Worm (Caenorhabditis elegans) whole organism, L3 larva: Measurements from ENCODE around the gene tag-322.

Experiments
- R02D3.7 ChIP-seq: fragments of 150-350 bp; optimal IDR thresholded peaks from 2 replicates; lab custom pipeline; 2014; ENCODE audit warnings: missing biosample characterization, missing genetic modification characterization
- ZK546.5 ChIP-seq: sonication (generic microtip); optimal IDR thresholded peaks from 2 replicates; lab custom pipeline; 2017; ENCODE audit warnings: missing biosample characterization, missing genetic modification characterization
- aly-2 ChIP-seq: fragments of 150-350 bp; optimal IDR thresholded peaks from 2 replicates; lab custom pipeline; 2014; ENCODE audit warnings: missing biosample characterization, missing genetic modification characterization
- ceh-16 ChIP-seq: sonication (generic microtip); optimal IDR thresholded peaks from 2 replicates; lab custom pipeline; 2017; ENCODE audit warnings: missing biosample characterization, missing genetic modification characterization
- ceh-28 ChIP-seq: fragments of 150-350 bp; optimal IDR thresholded peaks from 2 replicates; lab custom pipeline; 2014; ENCODE audit warnings: missing biosample characterization, missing genetic modification reagents, missing genetic modification characterization
- egl-5 ChIP-seq: fragments of 150-350 bp; optimal IDR thresholded peaks from 2 replicates; lab custom pipeline; 2017; ENCODE audit warnings: missing biosample characterization, missing genetic modification reagents, missing genetic modification characterization, inconsistent platforms
- elt-2 ChIP-seq: sonication (generic microtip); optimal IDR thresholded peaks from 2 replicates; lab custom pipeline; 2016; ENCODE audit warnings: missing genetic modification reagents, mild to moderate bottlenecking, missing genetic modification characterization, missing compliant biosample characterization
- elt-3 ChIP-seq, 3 experiments: fragments of 150-350 bp in 1 of 3; sonication (generic microtip) in 2 of 3; optimal IDR thresholded peaks; 2 replicates in 2 of 3; 4 replicates in 1 of 3; lab custom pipeline; 2014 to 2017; ENCODE audit warnings: missing biosample characterization in 3 of 3, missing genetic modification characterization in 3 of 3
- eor-1 ChIP-seq, 2 experiments: fragments of 150-350 bp; optimal IDR thresholded peaks; 2 replicates each; lab custom pipeline; 2014 to 2018; ENCODE audit warnings: missing biosample characterization in 2 of 2, missing genetic modification characterization in 2 of 2
- fkh-10 ChIP-seq: sonication (generic microtip); optimal IDR thresholded peaks from 2 replicates; lab custom pipeline; 2017; ENCODE audit warnings: missing biosample characterization, missing genetic modification reagents, missing genetic modification characterization
- hmg-11 ChIP-seq: sonication (generic microtip); optimal IDR thresholded peaks from 2 replicates; lab custom pipeline; 2016; ENCODE audit warnings: missing genetic modification characterization, missing compliant biosample characterization
- lin-15B ChIP-seq: fragments of 150-350 bp; optimal IDR thresholded peaks from 2 replicates; lab custom pipeline; 2014; ENCODE audit warnings: missing biosample characterization, missing genetic modification characterization
- lsy-12 ChIP-seq: sonication (generic microtip); optimal IDR thresholded peaks from 2 replicates; lab custom pipeline; 2016; ENCODE audit warnings: mild to moderate bottlenecking, missing genetic modification characterization, missing compliant biosample characterization
- mdl-1 ChIP-seq: fragments of 150-350 bp; optimal IDR thresholded peaks from 2 replicates; lab custom pipeline; 2014; ENCODE audit warnings: missing biosample characterization, missing genetic modification characterization
- mml-1 ChIP-seq: fragments of 150-350 bp; sonication (generic microtip); optimal IDR thresholded peaks from 3 replicates; lab custom pipeline; 2014; ENCODE audit warnings: missing biosample characterization, missing genetic modification characterization
- nfya-1 ChIP-seq: sonication (generic microtip); optimal IDR thresholded peaks from 2 replicates; lab custom pipeline; 2017; ENCODE audit warnings: missing genetic modification characterization, mild to moderate bottlenecking, missing compliant biosample characterization, antibody characterized with exemption, moderate library complexity; ENCODE audit not compliant: insufficient read depth
- nhr-11 ChIP-seq: fragments of 150-350 bp; optimal IDR thresholded peaks from 2 replicates; lab custom pipeline; 2014; ENCODE audit warnings: missing biosample characterization, missing genetic modification characterization
- nhr-12 ChIP-seq: fragments of 150-350 bp; optimal IDR thresholded peaks from 2 replicates; lab custom pipeline; 2014; ENCODE audit warnings: missing biosample characterization, missing genetic modification characterization
- nhr-23 ChIP-seq: fragments of 150-350 bp; optimal IDR thresholded peaks from 2 replicates; lab custom pipeline; 2014; ENCODE audit warnings: missing biosample characterization, missing genetic modification reagents, missing genetic modification characterization
- nhr-25 ChIP-seq: sonication (generic microtip); optimal IDR thresholded peaks from 2 replicates; lab custom pipeline; 2017; ENCODE audit warnings: missing biosample characterization, missing genetic modification characterization
- nhr-28 ChIP-seq: fragments of 150-350 bp; optimal IDR thresholded peaks from 2 replicates; lab custom pipeline; 2014; ENCODE audit warnings: missing biosample characterization, missing genetic modification characterization
- nhr-43 ChIP-seq: sonication (generic microtip); optimal IDR thresholded peaks from 2 replicates; lab custom pipeline; 2016; ENCODE audit warnings: mild to moderate bottlenecking, missing genetic modification characterization, missing compliant biosample characterization; ENCODE audit not compliant: poor library complexity, severe bottlenecking
- nhr-67 ChIP-seq: fragments of 150-350 bp; optimal IDR thresholded peaks from 2 replicates; lab custom pipeline; 2014; ENCODE audit warnings: missing biosample characterization, missing genetic modification characterization
- nhr-76 ChIP-seq: fragments of 150-350 bp; sonication (generic microtip); optimal IDR thresholded peaks from 5 replicates; lab custom pipeline; 2014; ENCODE audit warnings: missing biosample characterization, missing genetic modification characterization
- nhr-77 ChIP-seq: fragments of 150-350 bp; optimal IDR thresholded peaks from 2 replicates; lab custom pipeline; 2014; ENCODE audit warnings: missing biosample characterization, missing genetic modification characterization
- pqm-1 ChIP-seq: fragments of 150-350 bp; optimal IDR thresholded peaks from 2 replicates; lab custom pipeline; 2017; ENCODE audit warnings: missing biosample characterization, missing genetic modification characterization, inconsistent platforms
- skn-1 ChIP-seq: fragments of 150-350 bp; optimal IDR thresholded peaks from 2 replicates; lab custom pipeline; 2014; ENCODE audit warnings: missing biosample characterization, missing genetic modification characterization
- snpc-4 ChIP-seq: fragments of 150-350 bp; optimal IDR thresholded peaks from 2 replicates; lab custom pipeline; 2014; ENCODE audit warnings: missing biosample characterization, missing genetic modification characterization
- tbx-2 ChIP-seq: sonication (generic microtip); optimal IDR thresholded peaks from 2 replicates; lab custom pipeline; 2016; ENCODE audit warnings: mild to moderate bottlenecking, missing genetic modification characterization, missing compliant biosample characterization
- unc-39 ChIP-seq: sonication (generic microtip); optimal IDR thresholded peaks from 4 replicates; lab custom pipeline; 2017; ENCODE audit warnings: missing biosample characterization, missing genetic modification characterization
- unc-62 ChIP-seq: fragments of 150-350 bp; sonication (generic microtip); optimal IDR thresholded peaks from 4 replicates; lab custom pipeline; 2014; ENCODE audit warnings: missing biosample characterization, missing genetic modification reagents, missing genetic modification characterization
- zag-1 ChIP-seq: fragments of 150-350 bp; optimal IDR thresholded peaks from 2 replicates; lab custom pipeline; 2014; ENCODE audit warnings: missing biosample characterization, missing genetic modification characterization
- ztf-11 ChIP-seq: fragments of 150-350 bp; optimal IDR thresholded peaks from 2 replicates; lab custom pipeline; 2014; ENCODE audit warnings: missing biosample characterization, missing genetic modification characterization
- ztf-4 ChIP-seq: fragments of 150-350 bp; optimal IDR thresholded peaks from 2 replicates; lab custom pipeline; 2014; ENCODE audit warnings: missing biosample characterization, missing genetic modification characterization

tag-322 gene

DNA sequence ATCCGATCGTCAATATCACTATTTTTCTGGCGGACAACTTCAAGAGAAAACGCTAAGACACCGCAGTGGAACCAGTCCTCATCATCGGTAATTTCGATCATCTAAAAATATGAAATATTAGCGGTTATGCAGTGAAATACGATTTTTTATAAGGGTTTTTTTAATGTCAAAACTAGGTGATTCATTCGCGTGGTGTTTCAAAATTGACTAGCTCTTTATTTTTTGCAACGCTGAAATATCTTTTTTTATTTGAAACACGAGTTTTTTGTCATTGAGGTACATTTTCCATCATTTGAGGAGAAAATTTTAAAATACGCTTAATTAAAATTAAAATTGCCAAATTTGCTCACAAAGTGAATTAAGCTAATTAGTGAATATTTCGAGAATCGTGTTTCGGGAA is 25.8 kb downstream of the tag-322 start, which contains the start of gene dsb-3:
dsb-3 (minus strand) TSS at position 101 of the 400 bp plus-strand sequence.
- TF ChIP-seq elt-2 (tag; lab: Kevin White, UChicago), result no peak
- no peak for TF ChIP-seq lin-15B
- TF ChIP-seq ZK546.5 (tag; lab: Kevin White, UChicago), result no peak
- TF ChIP-seq fkh-10 (GFP tag; lab: Kevin White, UChicago), result no peak
- no peak for TF ChIP-seq aly-2
- no peak for TF ChIP-seq nhr-67
- no peak for TF ChIP-seq unc-39
- no peak for TF ChIP-seq ceh-28 (tag; lab: Kevin White, UChicago)
- TF ChIP-seq eor-1 (tag; optimal IDR thresholded peaks at IDR 0.05; lab: Kevin White, UChicago), result no peak
- TF ChIP-seq nfya-1 (tag; lab: Kevin White, UChicago), result no peak
- TF ChIP-seq, all 47 proteins: peak for 0

DNA sequence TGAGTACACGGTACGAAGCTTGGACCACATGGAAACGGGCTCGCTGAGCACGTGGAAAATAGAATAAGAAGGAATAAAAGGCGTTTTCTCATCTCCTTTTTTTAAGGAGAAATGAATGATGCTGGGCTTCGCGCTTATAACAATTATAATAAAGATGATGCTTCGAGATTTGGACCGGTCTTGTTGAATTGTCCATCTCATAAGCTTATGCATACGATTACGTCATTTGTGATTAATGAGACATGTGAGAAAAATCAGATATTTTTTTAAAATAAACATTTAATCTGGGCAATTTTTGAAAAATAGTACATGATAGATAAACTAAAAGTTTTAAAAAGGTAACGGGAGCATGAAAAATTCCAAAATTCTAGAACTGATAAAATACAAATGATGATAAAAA is 28.1 kb downstream of the tag-322 start, which contains the start of gene C46A5.4:
C46A5.4 (minus strand) TSS at position 101 of the 400 bp plus-strand sequence.
- TF ChIP-seq lsy-12 (tag; lab: Kevin White, UChicago) (no peak), R02D3.7 (tag; lab: Kevin White, UChicago) (no peak), mml-1 (tag; lab: Kevin White, UChicago) (no peak), elt-3 (tag; optimal IDR thresholded peaks at IDR 0.05; lab: Kevin White, UChicago) (no peak), nhr-43 (tag; lab: Kevin White, UChicago) (no peak), mdl-1 (tag; lab: Kevin White, UChicago) (no peak), nhr-11 (tag; lab: Kevin White, UChicago) (no peak), ceh-28 (tag; lab: Kevin White, UChicago) (no peak), nhr-12 (tag; lab: Kevin White, UChicago) (no peak), unc-62 (GFP tag; lab: Kevin White, UChicago) (no peak), hmg-11 (no peak), ceh-16 (no peak), nhr-28 (tag; lab: Kevin White, UChicago) (no peak), zag-1 (tag; lab: Kevin White, UChicago) (no peak), skn-1 (tag; lab: Kevin White, UChicago) (no peak), egl-5 (tag; lab: Kevin White, UChicago) (no peak), unc-39 (no peak), nhr-77 (tag; lab: Kevin White, UChicago) (no peak), nhr-76 (tag; lab: Kevin White, UChicago) (no peak)

DNA sequence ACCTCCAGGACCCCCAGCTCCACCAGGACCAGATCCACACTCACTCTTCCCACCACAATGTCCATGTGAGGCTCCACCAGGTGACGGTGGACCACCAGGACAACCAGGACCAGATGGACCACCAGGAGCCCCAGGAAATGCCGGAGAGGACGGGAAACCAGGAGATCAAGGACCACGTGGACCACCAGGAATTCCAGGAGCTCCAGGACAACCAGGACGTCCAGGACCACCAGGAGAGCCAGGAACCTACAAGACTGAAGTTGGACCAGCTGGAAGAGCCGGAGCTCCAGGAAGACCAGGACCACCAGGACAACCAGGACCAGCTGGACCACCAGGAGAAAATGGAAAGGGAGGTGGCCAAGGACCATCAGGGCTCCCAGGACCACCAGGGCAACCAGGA is 31.2 kb downstream of the tag-322 start:
- no peak for TF ChIP-seq fkh-10 (GFP tag; lab: Kevin White, UChicago)
- no peak for TF ChIP-seq tbx-2 (tag; lab: Kevin White, UChicago)
- TF ChIP-seq snpc-4 (tag; lab: Kevin White, UChicago), result no peak
- no peak for TF ChIP-seq elt-3 (tag; optimal IDR thresholded peaks at IDR 0.05; lab: Kevin White, UChicago)
- TF ChIP-seq mdl-1 (tag; lab: Kevin White, UChicago), result no peak
- TF ChIP-seq unc-39, result no peak
- no peak for TF ChIP-seq pqm-1
- no peak for TF ChIP-seq ztf-4 (tag; lab: Kevin White, UChicago)
- no peak for TF ChIP-seq R02D3.7 (tag; lab: Kevin White, UChicago)
- no peak for TF ChIP-seq nhr-23
- TF ChIP-seq, all 47 proteins: peak for 0

DNA sequence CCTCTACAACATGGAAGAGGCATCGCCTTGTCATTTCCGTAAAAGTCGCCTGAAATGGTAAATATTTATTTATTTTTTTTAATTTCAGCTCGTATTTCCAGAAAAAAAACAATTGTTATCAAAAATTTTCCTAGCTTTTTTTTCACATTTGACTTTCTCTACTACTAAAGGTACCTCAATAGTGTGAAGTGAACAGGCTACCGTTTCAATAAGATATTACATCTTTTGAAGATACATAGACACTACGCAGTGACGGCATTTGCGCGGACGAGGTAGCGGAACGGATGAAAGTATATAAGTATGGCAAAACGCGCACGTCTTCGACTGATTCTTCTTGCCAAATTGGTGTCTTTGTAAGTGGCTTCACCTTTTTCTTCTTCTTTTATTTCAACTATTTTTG is 32.2 kb downstream of the tag-322 start, which contains the start of gene col-14:
col-14 (plus strand) TSS at position 301 of the 400 bp plus-strand sequence.
- TF ChIP-seq elt-2 (tag; lab: Kevin White, UChicago), result no peak
- no peak for TF ChIP-seq nhr-76 (tag; lab: Kevin White, UChicago)
- no peak for TF ChIP-seq zag-1 (tag; lab: Kevin White, UChicago)
- no peak for TF ChIP-seq nhr-11 (tag; lab: Kevin White, UChicago)
- TF ChIP-seq lin-15B, result no peak
- TF ChIP-seq ztf-11 (tag; lab: Kevin White, UChicago), result no peak
- no peak for TF ChIP-seq pqm-1
- peak; percentile 16 for TF ChIP-seq nhr-25 (tag; lab: Kevin White, UChicago)

DNA sequence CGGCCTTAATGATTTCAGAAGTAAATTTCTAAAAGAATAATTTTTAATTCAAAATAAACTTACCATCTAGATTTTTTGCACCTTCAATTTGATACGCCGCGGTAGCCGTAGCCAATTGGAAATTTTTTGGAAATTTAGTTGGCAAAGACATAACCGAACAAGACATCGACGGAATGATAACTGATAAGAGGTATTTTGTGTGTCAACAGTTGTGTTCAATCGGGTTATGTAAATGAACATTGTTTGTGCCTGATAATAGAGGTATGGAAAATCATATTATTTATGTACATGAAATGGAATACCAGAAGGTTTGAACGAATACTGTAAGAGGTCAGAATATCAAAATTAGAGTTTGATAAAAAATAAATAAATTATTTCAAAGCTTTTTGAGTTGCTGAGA is 37.5 kb downstream of the tag-322 start, which contains the start of gene klo-1:
klo-1 (minus strand) TSS at position 388 of the 400 bp plus-strand sequence.
- peak; percentile 52 for TF ChIP-seq pqm-1
- TF ChIP-seq elt-2 (tag; lab: Kevin White, UChicago), result peak; percentile 88
- TF ChIP-seq snpc-4 (tag; lab: Kevin White, UChicago), result no peak
